Fruit fly (Drosophila melanogaster): ENCODE data around the gene CG6333.

CG6333 gene

DNA sequence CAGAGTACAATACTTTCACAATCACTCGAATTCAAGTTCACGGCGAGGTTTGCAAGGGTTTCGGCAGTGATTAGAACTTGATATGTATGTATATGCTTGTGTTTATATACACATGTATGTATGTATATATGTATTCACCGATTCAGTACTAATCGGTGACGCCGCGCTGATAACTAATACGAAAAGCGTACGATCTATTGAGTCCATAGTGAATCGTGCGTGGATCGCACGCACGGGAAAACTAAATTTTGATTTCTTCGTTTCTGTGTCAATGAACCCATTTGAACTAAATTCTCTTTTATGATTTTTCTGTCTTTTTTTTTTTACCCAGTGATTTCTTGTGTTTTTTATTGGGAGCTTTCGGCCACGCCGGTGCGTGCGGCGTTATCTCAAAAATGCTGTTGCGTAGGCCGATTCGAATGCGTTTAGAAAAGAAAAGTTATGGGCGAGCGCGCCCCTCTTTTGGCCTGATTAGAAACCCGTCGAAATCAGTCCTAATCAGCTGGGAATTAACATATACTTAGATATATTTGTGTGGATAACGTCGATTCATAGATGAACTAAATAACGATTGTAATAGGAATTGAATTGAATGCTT lies 7.9 kb upstream of the CG6333 start:
- TF ChIP-seq insv (optimal IDR thresholded peaks at IDR 0.05) (no peak), Sin3A (optimal IDR thresholded peaks at IDR 0.05) (no peak), h (optimal IDR thresholded peaks at IDR 0.05) (no peak), psq (optimal IDR thresholded peaks at IDR 0.05) (no peak), Myc (optimal IDR thresholded peaks at IDR 0.05) (no peak), ttk (optimal IDR thresholded peaks at IDR 0.05) (no peak)

DNA sequence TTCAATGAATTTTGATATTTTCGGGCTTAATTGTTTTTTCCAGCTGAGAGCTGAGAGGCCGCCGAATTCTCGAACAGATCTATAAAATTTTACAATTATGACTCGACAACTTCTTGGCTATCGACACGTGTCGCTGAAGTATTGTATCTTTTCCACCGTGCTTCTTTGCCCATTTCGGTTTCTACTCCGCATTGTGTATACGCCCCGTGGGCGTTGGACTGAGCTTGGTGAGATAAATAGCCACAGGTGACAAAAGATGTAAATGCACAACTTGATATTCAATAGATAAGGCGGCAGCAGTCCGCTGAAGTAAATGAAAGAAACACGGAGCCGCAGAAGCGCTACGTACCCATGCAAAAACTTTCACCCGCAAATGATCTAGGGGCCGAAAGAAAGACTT lies 7.2 kb upstream of the CG6333 start:
- TF ChIP-seq Myc (optimal IDR thresholded peaks at IDR 0.05) = no peak
- TF ChIP-seq ttk (optimal IDR thresholded peaks at IDR 0.05) = no peak
- TF ChIP-seq Sin3A (optimal IDR thresholded peaks at IDR 0.05) = no peak
- no peak for TF ChIP-seq insv (optimal IDR thresholded peaks at IDR 0.05)
- no peak for TF ChIP-seq psq (optimal IDR thresholded peaks at IDR 0.05)
- no peak for TF ChIP-seq h (optimal IDR thresholded peaks at IDR 0.05)

DNA sequence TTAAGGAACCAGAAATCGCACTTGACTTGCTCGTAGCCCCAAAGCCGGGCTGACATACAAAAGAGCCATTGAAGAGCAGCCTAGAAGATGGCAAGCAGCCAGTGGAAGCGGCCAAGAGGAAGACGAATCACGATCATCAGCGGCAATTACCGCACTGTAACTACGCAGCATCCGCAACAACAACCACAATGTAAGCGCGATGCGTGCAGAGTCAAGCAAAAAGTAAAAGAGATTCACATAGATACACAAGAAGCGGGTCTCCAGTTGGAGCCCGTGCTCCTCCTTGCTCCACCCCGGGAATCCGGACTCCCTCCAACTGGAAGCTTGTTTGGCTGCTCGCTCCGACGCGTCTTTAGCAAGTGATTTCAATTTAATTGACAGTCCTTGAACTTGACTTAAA lies 5.6 kb upstream of the CG6333 start:
- no peak for TF ChIP-seq psq (optimal IDR thresholded peaks at IDR 0.05)
- no peak for TF ChIP-seq insv (optimal IDR thresholded peaks at IDR 0.05)
- TF ChIP-seq Myc (optimal IDR thresholded peaks at IDR 0.05) = no peak
- no peak for TF ChIP-seq h (optimal IDR thresholded peaks at IDR 0.05)
- TF ChIP-seq Sin3A (optimal IDR thresholded peaks at IDR 0.05) = no peak
- no peak for TF ChIP-seq ttk (optimal IDR thresholded peaks at IDR 0.05)

DNA sequence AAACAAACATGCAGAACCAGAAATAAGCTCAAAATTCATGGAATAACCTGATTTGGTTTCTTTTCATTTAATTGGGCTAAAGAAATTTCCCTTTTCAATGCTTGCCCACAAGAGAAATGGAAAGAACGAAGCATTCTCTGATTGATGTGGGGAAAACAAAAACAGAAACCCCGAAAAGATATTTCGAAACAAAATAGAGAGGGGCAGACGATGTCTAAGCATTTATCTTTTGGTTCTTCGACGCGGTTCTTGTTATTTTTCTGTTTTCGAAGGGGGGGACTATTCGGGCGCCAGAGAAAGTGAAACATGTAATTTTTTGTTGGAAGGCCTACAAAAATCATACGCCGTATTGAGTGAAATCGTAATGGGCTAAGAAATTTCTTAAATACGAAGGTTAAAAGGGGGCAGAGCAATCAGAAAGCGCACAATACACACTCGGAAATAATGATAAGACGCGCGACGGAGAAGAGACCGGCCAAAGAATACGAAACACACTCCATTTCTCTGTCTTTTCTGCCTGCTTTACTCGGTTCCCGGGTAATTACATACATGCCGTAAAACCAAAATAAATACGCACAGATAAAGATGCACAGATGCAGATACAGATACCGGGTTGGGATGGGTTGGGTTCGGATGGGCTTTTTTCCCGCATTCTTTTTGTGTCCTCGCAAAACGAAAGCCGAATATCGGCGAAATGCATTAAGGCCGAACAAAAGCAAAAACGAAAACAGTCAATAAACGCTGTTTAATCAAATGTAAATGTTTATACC lies 2.8 kb upstream of the CG6333 start:
- TF ChIP-seq h (optimal IDR thresholded peaks at IDR 0.05) (no peak), Myc (optimal IDR thresholded peaks at IDR 0.05) (no peak), psq (optimal IDR thresholded peaks at IDR 0.05) (no peak), insv (optimal IDR thresholded peaks at IDR 0.05) (no peak), Sin3A (optimal IDR thresholded peaks at IDR 0.05) (no peak), ttk (optimal IDR thresholded peaks at IDR 0.05) (no peak)

DNA sequence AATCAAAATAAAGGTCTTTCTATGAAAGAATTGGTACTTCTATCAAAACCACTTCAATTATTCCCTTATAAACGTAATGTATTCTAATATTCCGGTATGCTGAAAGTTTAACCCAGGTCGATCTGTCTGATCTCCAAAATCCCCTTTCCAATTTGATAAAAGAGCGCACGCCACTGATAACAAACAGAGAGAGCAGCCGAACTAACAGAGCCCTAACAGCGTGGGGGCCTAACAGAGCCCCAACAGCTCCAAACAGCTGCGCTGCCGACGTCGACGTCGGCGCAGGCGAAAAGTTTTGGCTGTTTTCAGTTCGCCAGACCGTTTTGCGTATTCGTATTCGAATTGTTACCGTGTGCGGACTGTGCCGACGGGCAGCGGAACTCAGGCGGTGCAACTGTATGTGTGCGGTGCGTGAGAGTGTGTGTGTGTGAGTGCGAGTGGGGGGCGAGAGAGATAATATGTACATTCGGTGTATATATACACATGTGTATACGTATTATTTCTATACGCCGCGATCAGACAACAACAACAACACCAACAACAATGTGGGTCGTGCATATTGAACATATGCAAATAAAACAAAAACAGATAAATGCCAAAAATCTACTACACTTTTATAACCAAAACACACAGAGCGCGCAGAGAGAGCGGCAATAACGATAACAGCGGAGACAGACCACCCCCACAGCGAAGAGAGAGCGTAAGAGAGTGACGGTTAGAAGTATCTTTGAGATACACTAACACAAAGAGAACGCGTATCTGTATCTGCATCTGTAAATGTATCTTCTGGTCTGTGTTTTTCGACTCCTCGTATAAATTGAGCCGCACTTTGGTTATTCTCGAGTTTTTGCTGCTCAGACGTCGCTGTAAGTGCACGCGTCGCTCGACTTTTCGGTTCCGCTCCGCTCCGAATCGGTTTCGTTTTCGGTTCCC lies 1.0 kb upstream of the CG6333 start, which contains the start of gene Oatp74D:
Gene Oatp74D, plus strand, starts transcription at position 325 of the 933 bp plus-strand sequence.
- TF ChIP-seq Myc (optimal IDR thresholded peaks at IDR 0.05) (no peak), insv (optimal IDR thresholded peaks at IDR 0.05) (no peak), h (optimal IDR thresholded peaks at IDR 0.05) (no peak), Sin3A (optimal IDR thresholded peaks at IDR 0.05) (no peak), ttk (optimal IDR thresholded peaks at IDR 0.05) (no peak), psq (optimal IDR thresholded peaks at IDR 0.05) (no peak)

DNA sequence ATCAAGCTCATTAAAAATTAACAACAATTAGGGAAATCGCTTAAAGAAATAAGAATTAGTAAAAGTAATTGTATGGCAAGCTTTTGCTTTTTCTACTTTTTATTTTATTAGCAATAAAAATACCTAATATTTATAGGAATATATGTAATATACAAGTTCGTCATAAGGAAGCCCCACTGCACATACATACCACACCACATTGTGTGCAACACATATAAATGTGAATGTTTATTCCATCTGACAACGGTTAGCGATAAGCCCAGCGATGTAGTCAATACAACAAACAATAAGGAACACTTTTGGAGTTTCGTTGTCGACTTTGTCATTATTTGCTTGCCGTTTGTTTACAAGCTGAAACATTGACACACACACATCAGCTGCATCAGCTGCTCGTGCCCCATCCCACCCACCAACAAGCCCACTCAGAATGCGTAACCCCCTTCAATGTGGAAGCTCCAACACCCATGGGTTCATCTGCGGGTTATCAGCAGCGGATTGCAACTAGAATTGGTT lies 694 bp downstream of the CG6333 start:
- TF ChIP-seq h (optimal IDR thresholded peaks at IDR 0.05) = no peak
- no peak for TF ChIP-seq ttk (optimal IDR thresholded peaks at IDR 0.05)
- no peak for TF ChIP-seq psq (optimal IDR thresholded peaks at IDR 0.05)
- TF ChIP-seq Myc (optimal IDR thresholded peaks at IDR 0.05) = no peak
- no peak for TF ChIP-seq Sin3A (optimal IDR thresholded peaks at IDR 0.05)
- TF ChIP-seq insv (optimal IDR thresholded peaks at IDR 0.05) = no peak

DNA sequence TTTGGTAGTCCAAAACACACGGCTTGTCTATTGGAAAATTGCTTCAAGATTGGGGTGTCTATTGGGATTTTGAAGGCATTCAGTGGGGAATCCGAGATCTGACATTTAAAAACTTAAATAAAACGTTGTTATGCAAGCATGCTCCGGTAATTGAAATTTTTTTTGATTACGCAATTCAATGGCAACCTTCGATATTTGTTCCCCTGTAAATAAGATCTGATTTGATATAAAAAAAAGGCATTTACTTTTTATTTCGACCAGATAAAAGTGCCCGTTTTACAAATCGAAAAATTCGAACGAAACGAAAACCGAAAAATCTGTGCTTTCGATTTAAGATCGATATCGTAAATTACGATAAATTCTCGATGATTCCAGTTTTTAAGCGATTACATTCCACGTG lies 7.2 kb downstream of the CG6333 start, which contains the start of the genes CG13733 and qjt:
Gene CG13733, minus strand, starts transcription at position 101 of the 400 bp plus-strand sequence.
Gene qjt, plus strand, starts transcription at position 271 of the 400 bp plus-strand sequence.
- TF ChIP-seq ttk (optimal IDR thresholded peaks at IDR 0.05) = no peak
- no peak for TF ChIP-seq insv (optimal IDR thresholded peaks at IDR 0.05)
- no peak for TF ChIP-seq psq (optimal IDR thresholded peaks at IDR 0.05)
- no peak for TF ChIP-seq Sin3A (optimal IDR thresholded peaks at IDR 0.05)
- TF ChIP-seq h (optimal IDR thresholded peaks at IDR 0.05) = no peak
- no peak for TF ChIP-seq Myc (optimal IDR thresholded peaks at IDR 0.05)

DNA sequence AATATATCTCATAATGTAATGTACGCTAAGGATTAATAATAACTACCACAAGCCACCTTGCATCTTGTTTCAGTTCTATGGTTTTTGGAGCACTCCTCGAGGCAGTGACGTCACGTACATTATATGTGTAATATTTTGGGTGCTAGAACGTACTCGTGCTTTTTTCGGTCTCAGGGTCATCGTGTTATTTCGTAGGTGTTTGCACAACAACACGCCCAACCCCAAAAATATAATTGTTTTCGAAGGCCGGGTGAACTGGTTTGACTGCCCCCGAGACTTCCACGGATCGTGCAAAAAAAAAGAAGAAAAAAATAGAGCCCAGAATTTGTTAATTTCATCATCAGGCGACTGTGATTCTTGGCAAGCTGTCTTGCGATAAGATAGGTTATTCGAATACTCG lies 9.5 kb downstream of the CG6333 start:
- TF ChIP-seq psq (optimal IDR thresholded peaks at IDR 0.05) = no peak
- no peak for TF ChIP-seq insv (optimal IDR thresholded peaks at IDR 0.05)
- TF ChIP-seq ttk (optimal IDR thresholded peaks at IDR 0.05) = no peak
- TF ChIP-seq Myc (optimal IDR thresholded peaks at IDR 0.05) = no peak

DNA sequence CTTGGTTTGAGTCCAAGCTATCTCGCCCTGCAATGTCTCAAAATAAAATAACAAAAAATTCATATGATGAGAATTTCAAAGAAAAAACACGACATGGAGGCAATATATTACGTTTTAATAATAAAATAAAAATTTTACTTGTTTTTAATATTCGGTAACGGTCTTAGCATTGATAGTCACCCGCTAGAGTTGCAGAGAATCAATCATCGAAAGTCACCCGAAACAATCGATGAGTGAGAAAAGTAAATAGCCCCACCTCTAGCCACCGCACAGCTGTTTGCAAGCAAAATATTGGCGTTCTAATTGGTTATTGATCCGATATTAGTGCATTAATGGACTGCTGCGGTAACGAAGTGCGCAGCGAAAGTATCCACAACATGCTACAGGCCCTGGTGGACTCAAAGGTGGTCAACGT lies 10.0 kb downstream of the CG6333 start, which contains the start of gene CG34250:
Gene CG34250, plus strand, starts transcription at position 244 of the 415 bp plus-strand sequence.
- no peak for TF ChIP-seq ttk (optimal IDR thresholded peaks at IDR 0.05)
- TF ChIP-seq Sin3A (optimal IDR thresholded peaks at IDR 0.05) = no peak
- TF ChIP-seq Myc (optimal IDR thresholded peaks at IDR 0.05) = no peak

DNA sequence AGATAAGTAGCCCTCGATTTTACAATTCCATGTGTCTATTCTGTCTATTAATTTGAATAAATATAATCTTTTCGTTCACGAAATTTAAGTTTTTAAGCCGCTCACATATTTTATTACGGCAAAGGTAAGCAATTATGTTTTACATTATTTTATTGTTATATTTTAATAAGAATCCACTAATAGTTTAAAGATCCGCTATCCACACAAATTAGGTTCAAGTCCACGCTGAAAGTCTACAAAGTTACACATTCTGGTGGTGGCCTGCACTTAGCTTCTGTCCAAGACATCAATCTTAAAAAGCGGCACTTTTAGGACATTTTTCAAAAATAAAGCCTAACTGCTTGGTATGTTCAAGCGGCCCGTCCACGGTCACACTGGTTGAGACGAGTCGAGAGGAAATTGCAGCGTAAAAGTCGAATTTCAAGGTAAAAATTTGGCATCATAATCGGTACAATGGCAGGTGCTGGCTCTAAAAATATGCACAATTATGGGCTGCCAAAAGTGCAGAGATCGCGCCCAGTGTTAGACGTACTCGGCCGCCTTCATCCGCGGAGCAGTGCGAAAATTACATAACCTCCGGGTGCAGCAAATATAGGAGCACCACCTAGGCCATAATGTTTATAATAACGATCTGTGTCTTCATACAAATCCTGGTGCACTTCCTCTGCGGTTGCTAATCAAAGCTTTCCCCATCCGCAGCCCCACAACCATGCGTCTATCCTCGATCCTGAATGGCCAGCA lies 11.1 kb downstream of the CG6333 start, which contains the start of the genes UQCR-Q and CG46525:
Gene UQCR-Q, plus strand, starts transcription at position 51 of the 741 bp plus-strand sequence.
Gene CG46525, plus strand, starts transcription at position 510 of the 741 bp plus-strand sequence.
- TF ChIP-seq psq (optimal IDR thresholded peaks at IDR 0.05) = no peak
- no peak for TF ChIP-seq Sin3A (optimal IDR thresholded peaks at IDR 0.05)
- no peak for TF ChIP-seq ttk (optimal IDR thresholded peaks at IDR 0.05)
- no peak for TF ChIP-seq h (optimal IDR thresholded peaks at IDR 0.05)
- TF ChIP-seq insv (optimal IDR thresholded peaks at IDR 0.05) = no peak
- TF ChIP-seq Myc (optimal IDR thresholded peaks at IDR 0.05) = no peak

DNA sequence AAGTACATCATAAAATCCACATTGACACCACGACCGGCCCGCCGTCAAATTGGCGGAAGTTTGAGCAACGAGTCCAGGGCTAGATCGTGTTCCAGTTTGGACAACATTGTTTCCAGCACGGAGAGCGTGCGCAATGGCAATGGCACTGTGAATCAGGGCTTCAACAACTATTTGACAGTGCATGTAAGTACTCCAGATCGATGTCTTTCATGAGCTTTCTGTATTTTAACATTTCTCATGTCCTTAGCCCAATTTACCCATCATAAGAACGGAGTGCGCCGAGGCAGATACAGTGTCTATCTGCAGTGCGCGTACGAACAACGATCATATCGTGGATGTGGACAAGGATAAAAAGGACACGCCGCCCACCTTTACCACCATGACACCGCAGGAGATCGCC lies 12.1 kb downstream of the CG6333 start:
- TF ChIP-seq Myc (optimal IDR thresholded peaks at IDR 0.05) = no peak
- no peak for TF ChIP-seq h (optimal IDR thresholded peaks at IDR 0.05)
- TF ChIP-seq Sin3A (optimal IDR thresholded peaks at IDR 0.05) = no peak
- no peak for TF ChIP-seq psq (optimal IDR thresholded peaks at IDR 0.05)
- TF ChIP-seq ttk (optimal IDR thresholded peaks at IDR 0.05) = no peak
- TF ChIP-seq insv (optimal IDR thresholded peaks at IDR 0.05) = no peak
